Worm (Caenorhabditis elegans) whole organism, young adult: ENCODE data around the gene hcf-1.
A peak's percentile ranks its signal among the peaks of the same experiment; 100 is the strongest.

ENCODE experiments used
- B0336.3 ChIP-seq: fragments of 200-800 bp; sonication (Bioruptor generic); IDR thresholded peaks from 2 replicates; pipeline ENCODE4 v1.3.6; 2022; ENCODE audit warnings: missing genetic modification characterization, missing compliant biosample characterization
- C17E4.6 ChIP-seq: fragments of 200-800 bp; sonication (Bioruptor generic); IDR thresholded peaks from 2 replicates; pipeline ENCODE4 v1.3.6; 2022; ENCODE audit warnings: missing genetic modification reagents, missing genetic modification characterization, missing compliant biosample characterization
- F22D6.2 ChIP-seq: sonication (generic microtip); optimal IDR thresholded peaks from 2 replicates; lab custom pipeline; 2016; ENCODE audit warnings: mild to moderate bottlenecking, missing genetic modification characterization, missing compliant biosample characterization
- F33H1.4 ChIP-seq: fragments of 200-800 bp; sonication (Bioruptor generic); IDR thresholded peaks from 2 replicates; pipeline ENCODE4 v1.3.6; 2022; ENCODE audit warnings: missing genetic modification reagents, missing genetic modification characterization, missing compliant biosample characterization
- F39B2.1 ChIP-seq: fragments of 200-800 bp; sonication (Bioruptor generic); IDR thresholded peaks from 2 replicates; pipeline ENCODE4 v1.3.6; 2022; ENCODE audit warnings: missing genetic modification reagents, missing genetic modification characterization, missing compliant biosample characterization
- F52B5.7 ChIP-seq: sonication (generic microtip); optimal IDR thresholded peaks from 2 replicates; lab custom pipeline; 2016; ENCODE audit warnings: mild to moderate bottlenecking, missing genetic modification characterization, missing compliant biosample characterization
- F55B11.4 ChIP-seq: sonication (generic microtip); optimal IDR thresholded peaks from 2 replicates; lab custom pipeline; 2016; ENCODE audit warnings: missing compliant biosample characterization, missing genetic modification characterization, borderline replicate concordance; ENCODE audit not compliant: insufficient read depth
- F57C9.4 ChIP-seq: sonication (generic microtip); optimal IDR thresholded peaks from 2 replicates; lab custom pipeline; 2017; ENCODE audit warnings: mild to moderate bottlenecking, missing genetic modification characterization, missing compliant biosample characterization
- K11D2.4 ChIP-seq: fragments of 200-800 bp; sonication (Bioruptor generic); IDR thresholded peaks from 2 replicates; pipeline ENCODE4 v1.3.6; 2022; ENCODE audit warnings: missing genetic modification reagents, missing genetic modification characterization, missing compliant biosample characterization
- Y56A3A.18 ChIP-seq: fragments of 200-800 bp; sonication (Bioruptor generic); IDR thresholded peaks from 2 replicates; pipeline ENCODE4 v1.3.6; 2022; ENCODE audit warnings: missing genetic modification reagents, missing genetic modification characterization, missing compliant biosample characterization
- Y67H2A.10 ChIP-seq: fragments of 200-800 bp; sonication (Bioruptor generic); conservative IDR thresholded peaks from 2 replicates; pipeline ENCODE4 v1.3.6; 2022; ENCODE audit warnings: missing genetic modification reagents, missing genetic modification characterization, missing compliant biosample characterization
- attf-6 ChIP-seq: fragments of 200-800 bp; sonication (Bioruptor generic); IDR thresholded peaks from 2 replicates; pipeline ENCODE4 v1.3.6; 2022; ENCODE audit warnings: missing genetic modification reagents, missing genetic modification characterization, missing compliant biosample characterization
- ccch-3 ChIP-seq: fragments of 200-800 bp; sonication (Bioruptor generic); optimal IDR thresholded peaks from 2 replicates; lab custom pipeline; 2018; ENCODE audit warnings: mild to moderate bottlenecking, missing genetic modification characterization, missing compliant biosample characterization
- cebp-1 ChIP-seq, 2 experiments: fragments of 200-800 bp in 1 of 2; sonication (Bioruptor generic) in 1 of 2; sonication (generic microtip) in 1 of 2; IDR thresholded peaks in 1 of 2; optimal IDR thresholded peaks in 1 of 2; 2 replicates each; pipeline versions ENCODE4 v1.3.6 to Lab custom; 2017 to 2022; ENCODE audit warnings: missing compliant biosample characterization in 2 of 2, missing genetic modification characterization in 2 of 2, mild to moderate bottlenecking in 1 of 2, missing genetic modification reagents in 1 of 2, moderate library complexity in 1 of 2
- ceh-40 ChIP-seq: fragments of 200-800 bp; sonication (Bioruptor generic); IDR thresholded peaks from 2 replicates; pipeline ENCODE4 v1.3.6; 2022; ENCODE audit warnings: missing genetic modification characterization, missing compliant biosample characterization
- ceh-79 ChIP-seq: sonication (generic microtip); optimal IDR thresholded peaks from 2 replicates; lab custom pipeline; 2017; ENCODE audit warnings: mild to moderate bottlenecking, missing genetic modification characterization, missing compliant biosample characterization
- die-1 ChIP-seq: sonication (generic microtip); optimal IDR thresholded peaks from 2 replicates; lab custom pipeline; 2016; ENCODE audit warnings: missing genotype, mild to moderate bottlenecking, missing genetic modification characterization, missing compliant biosample characterization
- egl-18 ChIP-seq: fragments of 200-800 bp; sonication (Bioruptor generic); IDR thresholded peaks from 2 replicates; pipeline ENCODE4 v1.3.6; 2022; ENCODE audit warnings: missing genetic modification reagents, missing genetic modification characterization, missing compliant biosample characterization
- ekl-4 ChIP-seq: fragments of 200-800 bp; sonication (Bioruptor generic); IDR thresholded peaks from 2 replicates; pipeline ENCODE4 v1.3.6; 2022; ENCODE audit warnings: missing genetic modification reagents, missing genetic modification characterization, missing compliant biosample characterization
- fkh-3 ChIP-seq: sonication (generic microtip); optimal IDR thresholded peaks from 2 replicates; lab custom pipeline; 2016; ENCODE audit warnings: mild to moderate bottlenecking, missing genetic modification characterization, missing compliant biosample characterization
- him-1 ChIP-seq: sonication (generic microtip); optimal IDR thresholded peaks from 2 replicates; lab custom pipeline; 2016; ENCODE audit warnings: missing genotype, missing genetic modification reagents, missing genetic modification characterization, missing compliant biosample characterization
- hlh-26 ChIP-seq: fragments of 200-800 bp; sonication (Bioruptor generic); conservative IDR thresholded peaks from 2 replicates; pipeline ENCODE4 v1.3.6; 2022; ENCODE audit warnings: missing genetic modification reagents, missing genetic modification characterization, missing compliant biosample characterization
- lin-40 ChIP-seq: sonication (generic microtip); optimal IDR thresholded peaks from 2 replicates; lab custom pipeline; 2016; ENCODE audit warnings: missing genetic modification characterization, mild to moderate bottlenecking, missing compliant biosample characterization, missing genotype, missing genetic modification reagents
- lir-1 ChIP-seq: fragments of 200-800 bp; sonication (Bioruptor generic); conservative IDR thresholded peaks from 2 replicates; pipeline ENCODE4 v1.3.6; 2022; ENCODE audit warnings: missing genetic modification reagents, missing genetic modification characterization, missing compliant biosample characterization
- madf-10 ChIP-seq: sonication (generic microtip); optimal IDR thresholded peaks from 2 replicates; lab custom pipeline; 2016; ENCODE audit warnings: mild to moderate bottlenecking, missing genetic modification characterization, missing compliant biosample characterization
- mel-28 ChIP-seq: sonication (generic microtip); optimal IDR thresholded peaks from 2 replicates; lab custom pipeline; 2016; ENCODE audit warnings: borderline replicate concordance, mild to moderate bottlenecking, missing genetic modification characterization, missing compliant biosample characterization
- mes-4 ChIP-seq: sonication (generic microtip); optimal IDR thresholded peaks from 2 replicates; lab custom pipeline; 2016; ENCODE audit warnings: missing genotype, missing genetic modification characterization, missing compliant biosample characterization
- mxl-1 ChIP-seq: sonication (generic microtip); optimal IDR thresholded peaks from 2 replicates; lab custom pipeline; 2016; ENCODE audit warnings: missing genetic modification characterization, missing compliant biosample characterization
- nfya-1 ChIP-seq: sonication (generic microtip); optimal IDR thresholded peaks from 2 replicates; lab custom pipeline; 2017; ENCODE audit warnings: antibody characterized with exemption, missing compliant biosample characterization, missing genetic modification characterization, borderline replicate concordance; ENCODE audit not compliant: insufficient read depth
- nfyb-1 ChIP-seq: fragments of 200-800 bp; sonication (Bioruptor generic); IDR thresholded peaks from 2 replicates; pipeline ENCODE4 v1.3.6; 2022; ENCODE audit warnings: missing genetic modification reagents, missing genetic modification characterization, missing compliant biosample characterization
- nhr-120 ChIP-seq: fragments of 200-800 bp; sonication (Bioruptor generic); IDR thresholded peaks from 2 replicates; pipeline ENCODE4 v1.3.6; 2022; ENCODE audit warnings: missing genetic modification characterization, missing compliant biosample characterization
- nhr-80 ChIP-seq: sonication (generic microtip); optimal IDR thresholded peaks from 2 replicates; lab custom pipeline; 2016; ENCODE audit warnings: missing genetic modification characterization, missing compliant biosample characterization
- pbrm-1 ChIP-seq: fragments of 200-800 bp; sonication (Bioruptor generic); IDR thresholded peaks from 2 replicates; pipeline ENCODE4 v1.3.6; 2022; ENCODE audit warnings: missing genetic modification reagents, missing genetic modification characterization, missing compliant biosample characterization
- snpc-1.3 ChIP-seq: sonication (generic microtip); optimal IDR thresholded peaks from 2 replicates; lab custom pipeline; 2017; ENCODE audit warnings: missing genetic modification characterization, mild to moderate bottlenecking, missing compliant biosample characterization, antibody characterized with exemption, moderate library complexity, missing genotype, missing genetic modification reagents; ENCODE audit not compliant: insufficient read depth
- snpc-3.4 ChIP-seq: sonication (generic microtip); optimal IDR thresholded peaks from 2 replicates; lab custom pipeline; 2017; ENCODE audit warnings: missing genetic modification characterization, mild to moderate bottlenecking, missing compliant biosample characterization, antibody characterized with exemption, moderate library complexity, missing genotype, missing genetic modification reagents
- snpc-4 ChIP-seq, 5 experiments: fragments of 150-350 bp in 1 of 5; sonication (generic microtip) in 4 of 5; optimal IDR thresholded peaks; 2 replicates each; lab custom pipeline; 2014 to 2018; ENCODE audit warnings: missing genetic modification characterization in 5 of 5, missing biosample characterization in 3 of 5, antibody characterized with exemption in 2 of 5, mild to moderate bottlenecking in 2 of 5, missing compliant biosample characterization in 2 of 5, missing genotype in 2 of 5, moderate library complexity in 2 of 5, missing genetic modification reagents in 1 of 5
- tbp1 ChIP-seq: fragments of 200-800 bp; sonication (Bioruptor generic); optimal IDR thresholded peaks from 2 replicates; lab custom pipeline; 2018; ENCODE audit warnings: mild to moderate bottlenecking, missing genetic modification characterization, missing compliant biosample characterization
- xnd-1 ChIP-seq: sonication (generic microtip); optimal IDR thresholded peaks from 2 replicates; lab custom pipeline; 2016; ENCODE audit warnings: missing genotype, missing genetic modification reagents, missing genetic modification characterization, missing compliant biosample characterization
- ztf-28 ChIP-seq: fragments of 200-800 bp; sonication (Bioruptor generic); IDR thresholded peaks from 2 replicates; pipeline ENCODE4 v1.3.6; 2022; ENCODE audit warnings: missing genetic modification reagents, missing genetic modification characterization, missing compliant biosample characterization

Gene hcf-1

ce11 chrIV:7753108-7753507 lies 21.0 kb downstream of the hcf-1 start, which contains the start of gene col-14:
Gene col-14, plus strand, starts transcription at chrIV:7753408.
- TF ChIP-seq egl-18 (GFP tag; lab: Robert Waterston, UW): no peak
- no peak for TF ChIP-seq mel-28 (tag; lab: Kevin White, UChicago)
- TF ChIP-seq attf-6 (GFP tag; lab: Robert Waterston, UW): no peak
- TF ChIP-seq Y67H2A.10 (GFP tag; lab: Robert Waterston, UW): no peak
- no peak for TF ChIP-seq ekl-4 (GFP tag; lab: Robert Waterston, UW)
- no peak for TF ChIP-seq ccch-3
- TF ChIP-seq F52B5.7 (tag; lab: Kevin White, UChicago): no peak
- no peak for TF ChIP-seq C17E4.6 (GFP tag; lab: Robert Waterston, UW)
- TF ChIP-seq ceh-79: no peak
- no peak for TF ChIP-seq B0336.3
- no peak for TF ChIP-seq F33H1.4 (GFP tag; lab: Robert Waterston, UW)
- no peak for TF ChIP-seq K11D2.4 (GFP tag; lab: Robert Waterston, UW)
- no peak for TF ChIP-seq nhr-120
- TF ChIP-seq cebp-1 (GFP tag; IDR thresholded peaks at IDR 0.05; lab: Robert Waterston, UW): no peak
- TF ChIP-seq cebp-1 (tag; optimal IDR thresholded peaks at IDR 0.05; lab: Kevin White, UChicago): no peak
- TF ChIP-seq F22D6.2 (tag; lab: Kevin White, UChicago): no peak
- no peak for TF ChIP-seq fkh-3 (tag; lab: Kevin White, UChicago)
- TF ChIP-seq xnd-1 (tag; lab: Kevin White, UChicago): no peak
- TF ChIP-seq F55B11.4 (tag; lab: Kevin White, UChicago): no peak
- no peak for TF ChIP-seq ceh-40 (GFP tag; lab: Robert Waterston, UW)
- no peak for TF ChIP-seq lir-1 (GFP tag; lab: Robert Waterston, UW)

- TF ChIP-seq hlh-26 (GFP tag; lab: Robert Waterston, UW) (no peak), nhr-80 (tag; lab: Kevin White, UChicago) (peak; percentile 77)
Observed at ce11 chrIV:7747838-7748237, 26.2 kb downstream of the hcf-1 start, which contains the start of gene klo-1. Gene klo-1, minus strand, starts transcription at chrIV:7748225.

- no peak for TF ChIP-seq xnd-1 (tag; lab: Kevin White, UChicago)
- no peak for TF ChIP-seq F57C9.4 (tag; lab: Kevin White, UChicago)
- no peak for TF ChIP-seq die-1
- no peak for TF ChIP-seq madf-10 (tag; lab: Kevin White, UChicago)
- TF ChIP-seq snpc-3.4 (tag; lab: Kevin White, UChicago): no peak
- no peak for TF ChIP-seq him-1
- no peak for TF ChIP-seq mxl-1 (tag; lab: Kevin White, UChicago)
- TF ChIP-seq snpc-4 (GFP tag; optimal IDR thresholded peaks at IDR 0.05; lab: Kevin White, UChicago): no peak
- no peak for TF ChIP-seq snpc-4 (tag; optimal IDR thresholded peaks at IDR 0.05; lab: Kevin White, UChicago)
- no peak for TF ChIP-seq ztf-28 (GFP tag; lab: Robert Waterston, UW)
- no peak for TF ChIP-seq Y56A3A.18 (GFP tag; lab: Robert Waterston, UW)
- no peak for TF ChIP-seq F39B2.1 (GFP tag; lab: Robert Waterston, UW)
- TF ChIP-seq tbp1 (GFP tag; lab: Kevin White, UChicago): no peak
- TF ChIP-seq lin-40 (tag; lab: Kevin White, UChicago): no peak
Observed at ce11 chrIV:7743539-7743938, 30.5 kb downstream of the hcf-1 start, which contains the start of gene npr-35. Gene npr-35, plus strand, starts transcription at chrIV:7743839.

- TF ChIP-seq pbrm-1 (GFP tag; lab: Robert Waterston, UW): no peak
- TF ChIP-seq snpc-1.3 (tag; lab: Kevin White, UChicago): no peak
- TF ChIP-seq cebp-1 (GFP tag; IDR thresholded peaks at IDR 0.05; lab: Robert Waterston, UW): no peak
- no peak for TF ChIP-seq cebp-1 (tag; optimal IDR thresholded peaks at IDR 0.05; lab: Kevin White, UChicago)
- TF ChIP-seq mes-4 (tag; lab: Kevin White, UChicago): no peak
- no peak for TF ChIP-seq nfyb-1 (GFP tag; lab: Robert Waterston, UW)
- no peak for TF ChIP-seq nfya-1 (tag; lab: Kevin White, UChicago)
- TF ChIP-seq, all 124 proteins: peak for 0
Observed at ce11 chrIV:7736616-7737015, 37.5 kb downstream of the hcf-1 start.
